Worm (Caenorhabditis elegans) whole organism, young adult: ENCODE data around the gene srg-36.

Source experiments
- B0019.2 ChIP-seq: fragments of 200-800 bp; sonication (Bioruptor generic); conservative IDR thresholded peaks from 2 replicates; pipeline ENCODE4 v1.3.6; 2022; ENCODE audit warnings: missing genetic modification reagents, missing genetic modification characterization, missing compliant biosample characterization
- C06A6.2 ChIP-seq: fragments of 200-800 bp; sonication (Bioruptor generic); conservative IDR thresholded peaks from 2 replicates; pipeline ENCODE4 v1.3.6; 2022; ENCODE audit warnings: missing genetic modification characterization, missing compliant biosample characterization
- F33H1.4 ChIP-seq: fragments of 200-800 bp; sonication (Bioruptor generic); IDR thresholded peaks from 2 replicates; pipeline ENCODE4 v1.3.6; 2022; ENCODE audit warnings: missing genetic modification reagents, missing genetic modification characterization, missing compliant biosample characterization
- F37B4.10 ChIP-seq: fragments of 200-800 bp; sonication (Bioruptor generic); IDR thresholded peaks from 2 replicates; pipeline ENCODE4 v1.3.6; 2022; ENCODE audit warnings: missing genetic modification characterization, missing compliant biosample characterization
- F39B2.1 ChIP-seq: fragments of 200-800 bp; sonication (Bioruptor generic); IDR thresholded peaks from 2 replicates; pipeline ENCODE4 v1.3.6; 2022; ENCODE audit warnings: missing genetic modification reagents, missing genetic modification characterization, missing compliant biosample characterization
- F57A8.1 ChIP-seq: fragments of 200-800 bp; sonication (Bioruptor generic); optimal IDR thresholded peaks from 2 replicates; lab custom pipeline; 2018; ENCODE audit warnings: mild to moderate bottlenecking, missing genetic modification characterization, moderate library complexity, missing compliant biosample characterization
- T07F8.4 ChIP-seq: sonication (generic microtip); optimal IDR thresholded peaks from 2 replicates; lab custom pipeline; 2016; ENCODE audit warnings: mild to moderate bottlenecking, missing genetic modification characterization, moderate library complexity, missing compliant biosample characterization
- Y79H2A.3 ChIP-seq: fragments of 200-800 bp; sonication (Bioruptor generic); conservative IDR thresholded peaks from 2 replicates; pipeline ENCODE4 v1.3.6; 2022; ENCODE audit warnings: missing genetic modification reagents, missing genetic modification characterization, missing compliant biosample characterization
- ZK185.1 ChIP-seq: sonication (generic microtip); optimal IDR thresholded peaks from 2 replicates; lab custom pipeline; 2016; ENCODE audit warnings: mild to moderate bottlenecking, missing genetic modification characterization, missing compliant biosample characterization; ENCODE audit not compliant: poor library complexity, severe bottlenecking
- aptf-2 ChIP-seq: fragments of 200-800 bp; sonication (Bioruptor generic); conservative IDR thresholded peaks from 2 replicates; pipeline ENCODE4 v1.3.6; 2022; ENCODE audit warnings: missing genetic modification reagents, missing genetic modification characterization, missing compliant biosample characterization
- aptf-3 ChIP-seq: fragments of 200-800 bp; sonication (Bioruptor generic); IDR thresholded peaks from 2 replicates; pipeline ENCODE4 v1.3.6; 2022; ENCODE audit warnings: missing genetic modification characterization, missing compliant biosample characterization
- atf-7 ChIP-seq: sonication (generic microtip); optimal IDR thresholded peaks from 2 replicates; lab custom pipeline; 2017; ENCODE audit warnings: mild to moderate bottlenecking, missing genetic modification characterization, missing compliant biosample characterization
- attf-3 ChIP-seq: fragments of 200-800 bp; sonication (Bioruptor generic); conservative IDR thresholded peaks from 2 replicates; pipeline ENCODE4 v1.3.6; 2022; ENCODE audit warnings: missing genetic modification reagents, missing genetic modification characterization, missing compliant biosample characterization
- attf-6 ChIP-seq: fragments of 200-800 bp; sonication (Bioruptor generic); IDR thresholded peaks from 2 replicates; pipeline ENCODE4 v1.3.6; 2022; ENCODE audit warnings: missing genetic modification reagents, missing genetic modification characterization, missing compliant biosample characterization
- ceh-27 ChIP-seq: fragments of 200-800 bp; sonication (Bioruptor generic); optimal IDR thresholded peaks from 2 replicates; lab custom pipeline; 2018; ENCODE audit warnings: mild to moderate bottlenecking, missing genetic modification characterization, moderate library complexity, missing compliant biosample characterization
- ceh-79 ChIP-seq: sonication (generic microtip); optimal IDR thresholded peaks from 2 replicates; lab custom pipeline; 2017; ENCODE audit warnings: mild to moderate bottlenecking, missing genetic modification characterization, missing compliant biosample characterization
- chd-7 ChIP-seq: sonication (generic microtip); optimal IDR thresholded peaks from 2 replicates; lab custom pipeline; 2016; ENCODE audit warnings: mild to moderate bottlenecking, missing genetic modification characterization, moderate library complexity, missing compliant biosample characterization
- egl-18 ChIP-seq: fragments of 200-800 bp; sonication (Bioruptor generic); IDR thresholded peaks from 2 replicates; pipeline ENCODE4 v1.3.6; 2022; ENCODE audit warnings: missing genetic modification reagents, missing genetic modification characterization, missing compliant biosample characterization
- ets-4 ChIP-seq: fragments of 200-800 bp; sonication (Bioruptor generic); optimal IDR thresholded peaks from 2 replicates; lab custom pipeline; 2018; ENCODE audit warnings: mild to moderate bottlenecking, missing genetic modification characterization, missing compliant biosample characterization
- fkh-3 ChIP-seq: sonication (generic microtip); optimal IDR thresholded peaks from 2 replicates; lab custom pipeline; 2016; ENCODE audit warnings: mild to moderate bottlenecking, missing genetic modification characterization, missing compliant biosample characterization
- hlh-26 ChIP-seq: fragments of 200-800 bp; sonication (Bioruptor generic); conservative IDR thresholded peaks from 2 replicates; pipeline ENCODE4 v1.3.6; 2022; ENCODE audit warnings: missing genetic modification reagents, missing genetic modification characterization, missing compliant biosample characterization
- hmg-1.2 ChIP-seq: fragments of 200-800 bp; sonication (Bioruptor generic); IDR thresholded peaks from 2 replicates; pipeline ENCODE4 v1.3.6; 2022; ENCODE audit warnings: missing genetic modification reagents, missing genetic modification characterization, missing compliant biosample characterization
- lag-1 ChIP-seq: fragments of 200-800 bp; sonication (Bioruptor generic); IDR thresholded peaks from 2 replicates; pipeline ENCODE4 v1.3.6; 2022; ENCODE audit warnings: missing genetic modification reagents, missing genetic modification characterization, missing compliant biosample characterization
- lin-26 ChIP-seq: fragments of 200-800 bp; sonication (Bioruptor generic); IDR thresholded peaks from 2 replicates; pipeline ENCODE4 v1.3.6; 2022; ENCODE audit warnings: missing genetic modification reagents, missing genetic modification characterization, missing compliant biosample characterization
- lin-40 ChIP-seq: sonication (generic microtip); optimal IDR thresholded peaks from 2 replicates; lab custom pipeline; 2016; ENCODE audit warnings: missing genetic modification characterization, mild to moderate bottlenecking, missing compliant biosample characterization, missing genotype, missing genetic modification reagents
- lin-54 ChIP-seq: fragments of 200-800 bp; sonication (Bioruptor generic); optimal IDR thresholded peaks from 2 replicates; lab custom pipeline; 2018; ENCODE audit warnings: mild to moderate bottlenecking, missing genetic modification characterization, missing compliant biosample characterization
- madf-10 ChIP-seq: sonication (generic microtip); optimal IDR thresholded peaks from 2 replicates; lab custom pipeline; 2016; ENCODE audit warnings: mild to moderate bottlenecking, missing genetic modification characterization, missing compliant biosample characterization
- madf-3 ChIP-seq: fragments of 200-800 bp; sonication (Bioruptor generic); IDR thresholded peaks from 2 replicates; pipeline ENCODE4 v1.3.6; 2022; ENCODE audit warnings: missing genetic modification reagents, missing genetic modification characterization, missing compliant biosample characterization
- madf-6 ChIP-seq: fragments of 200-800 bp; sonication (Bioruptor generic); IDR thresholded peaks from 2 replicates; pipeline ENCODE4 v1.3.6; 2022; ENCODE audit warnings: missing genetic modification reagents, missing genetic modification characterization, missing compliant biosample characterization
- madf-8 ChIP-seq: fragments of 200-800 bp; sonication (Bioruptor generic); conservative IDR thresholded peaks from 2 replicates; pipeline ENCODE4 v1.3.6; 2022; ENCODE audit warnings: missing genetic modification reagents, missing genetic modification characterization, missing compliant biosample characterization
- mxl-1 ChIP-seq: sonication (generic microtip); optimal IDR thresholded peaks from 2 replicates; lab custom pipeline; 2016; ENCODE audit warnings: missing genetic modification characterization, missing compliant biosample characterization
- nfyb-1 ChIP-seq: fragments of 200-800 bp; sonication (Bioruptor generic); IDR thresholded peaks from 2 replicates; pipeline ENCODE4 v1.3.6; 2022; ENCODE audit warnings: missing genetic modification reagents, missing genetic modification characterization, missing compliant biosample characterization
- nhr-80 ChIP-seq: sonication (generic microtip); optimal IDR thresholded peaks from 2 replicates; lab custom pipeline; 2016; ENCODE audit warnings: missing genetic modification characterization, missing compliant biosample characterization
- pbrm-1 ChIP-seq: fragments of 200-800 bp; sonication (Bioruptor generic); IDR thresholded peaks from 2 replicates; pipeline ENCODE4 v1.3.6; 2022; ENCODE audit warnings: missing genetic modification reagents, missing genetic modification characterization, missing compliant biosample characterization
- pha-4 ChIP-seq: fragments of 150-350 bp; sonication (generic microtip); optimal IDR thresholded peaks from 2 replicates; lab custom pipeline; 2014; ENCODE audit warnings: missing biosample characterization, missing genetic modification reagents, missing genetic modification characterization
- sea-2 ChIP-seq: fragments of 200-800 bp; sonication (Bioruptor generic); IDR thresholded peaks from 2 replicates; pipeline ENCODE4 v1.3.6; 2022; ENCODE audit warnings: missing genetic modification characterization, missing compliant biosample characterization
- snpc-1.3 ChIP-seq: sonication (generic microtip); optimal IDR thresholded peaks from 2 replicates; lab custom pipeline; 2017; ENCODE audit warnings: missing genetic modification characterization, mild to moderate bottlenecking, missing compliant biosample characterization, antibody characterized with exemption, moderate library complexity, missing genotype, missing genetic modification reagents; ENCODE audit not compliant: insufficient read depth
- somi-1 ChIP-seq: fragments of 200-800 bp; sonication (Bioruptor generic); optimal IDR thresholded peaks from 2 replicates; lab custom pipeline; 2018; ENCODE audit warnings: mild to moderate bottlenecking, missing genetic modification characterization, missing compliant biosample characterization
- sptf-2 ChIP-seq: fragments of 200-800 bp; sonication (Bioruptor generic); optimal IDR thresholded peaks from 2 replicates; lab custom pipeline; 2018; ENCODE audit warnings: mild to moderate bottlenecking, missing genetic modification characterization, missing compliant biosample characterization
- tbx-9 ChIP-seq: sonication (generic microtip); optimal IDR thresholded peaks from 2 replicates; lab custom pipeline; 2016; ENCODE audit warnings: borderline replicate concordance, missing genetic modification characterization, inconsistent platforms, missing compliant biosample characterization
- unc-62 ChIP-seq: fragments of 150-350 bp; optimal IDR thresholded peaks from 2 replicates; lab custom pipeline; 2014; ENCODE audit warnings: missing biosample characterization, missing genetic modification reagents, missing genetic modification characterization
- ztf-18 ChIP-seq: sonication (generic microtip); optimal IDR thresholded peaks from 2 replicates; lab custom pipeline; 2016; ENCODE audit warnings: missing genotype, mild to moderate bottlenecking, missing genetic modification characterization, missing compliant biosample characterization
- ztf-6 ChIP-seq: fragments of 200-800 bp; sonication (Bioruptor generic); IDR thresholded peaks from 2 replicates; pipeline ENCODE4 v1.3.6; 2022; ENCODE audit warnings: missing genetic modification reagents, missing genetic modification characterization, missing compliant biosample characterization

The srg-36 gene

ce11 chrX:14234366-14234765 lies at the start of gene srg-36:
srg-36 (minus strand) TSS chrX:14234466.
- TF ChIP-seq ets-4 (GFP tag; lab: Kevin White, UChicago) (no peak), madf-6 (GFP tag; lab: Robert Waterston, UW) (no peak), ceh-79 (tag; lab: Kevin White, UChicago) (no peak), nfyb-1 (GFP tag; lab: Robert Waterston, UW) (no peak), aptf-2 (no peak), pbrm-1 (GFP tag; lab: Robert Waterston, UW) (no peak), mxl-1 (tag; lab: Kevin White, UChicago) (no peak), tbx-9 (no peak), sptf-2 (GFP tag; lab: Kevin White, UChicago) (no peak), Y79H2A.3 (GFP tag; lab: Robert Waterston, UW) (no peak), F37B4.10 (GFP tag; lab: Robert Waterston, UW) (no peak), sea-2 (no peak), C06A6.2 (GFP tag; lab: Robert Waterston, UW) (no peak), chd-7 (tag; lab: Kevin White, UChicago) (no peak), F57A8.1 (GFP tag; lab: Kevin White, UChicago) (no peak), somi-1 (no peak), snpc-1.3 (tag; lab: Kevin White, UChicago) (no peak), madf-3 (GFP tag; lab: Robert Waterston, UW) (no peak), lin-54 (no peak)

ce11 chrX:14281526-14281925 lies 47.3 kb upstream of the srg-36 start, which contains the start of gene E02H4.2:
E02H4.2 (minus strand) TSS chrX:14281626.
- TF ChIP-seq B0019.2 (GFP tag; lab: Robert Waterston, UW): no peak
- no peak for TF ChIP-seq madf-8 (GFP tag; lab: Robert Waterston, UW)
- no peak for TF ChIP-seq atf-7 (tag; lab: Kevin White, UChicago)

ce11 chrX:14267781-14268180 lies 33.5 kb upstream of the srg-36 start, which contains the start of gene del-1:
del-1 (plus strand) TSS chrX:14268081.
- no peak for TF ChIP-seq unc-62 (GFP tag; lab: Kevin White, UChicago)
- no peak for TF ChIP-seq attf-3 (GFP tag; lab: Robert Waterston, UW)
- TF ChIP-seq hmg-1.2 (GFP tag; lab: Robert Waterston, UW): no peak
- TF ChIP-seq ceh-79 (tag; lab: Kevin White, UChicago): no peak
- TF ChIP-seq pha-4 (tag; lab: Kevin White, UChicago): no peak
- TF ChIP-seq egl-18: no peak
- TF ChIP-seq madf-10 (tag; lab: Kevin White, UChicago): no peak
- no peak for TF ChIP-seq atf-7 (tag; lab: Kevin White, UChicago)
- no peak for TF ChIP-seq aptf-3 (GFP tag; lab: Robert Waterston, UW)
- TF ChIP-seq nhr-80: no peak
- no peak for TF ChIP-seq attf-6 (GFP tag; lab: Robert Waterston, UW)
- no peak for TF ChIP-seq F33H1.4 (GFP tag; lab: Robert Waterston, UW)
- TF ChIP-seq ztf-6 (GFP tag; lab: Robert Waterston, UW): no peak
- TF ChIP-seq hlh-26 (GFP tag; lab: Robert Waterston, UW): no peak
- TF ChIP-seq ZK185.1: no peak

- TF ChIP-seq lin-40: no peak
- TF ChIP-seq lag-1: no peak
- TF ChIP-seq attf-3 (GFP tag; lab: Robert Waterston, UW): no peak
- TF ChIP-seq ceh-27 (GFP tag; lab: Kevin White, UChicago): no peak
- no peak for TF ChIP-seq T07F8.4 (tag; lab: Kevin White, UChicago)
- no peak for TF ChIP-seq F39B2.1 (GFP tag; lab: Robert Waterston, UW)
- TF ChIP-seq ztf-18 (tag; lab: Kevin White, UChicago): no peak
- TF ChIP-seq sptf-2 (GFP tag; lab: Kevin White, UChicago): no peak
- TF ChIP-seq fkh-3 (tag; lab: Kevin White, UChicago): no peak
- TF ChIP-seq lin-26 (GFP tag; lab: Robert Waterston, UW): no peak
These were observed 32.9 kb upstream of the srg-36 start for ce11 chrX:14267170-14267569.
